Fruit fly (Drosophila melanogaster) whole organism: ENCODE data around the gene CG7800.

Experiments used
- CG8478 ChIP-seq: fragments of >200 bp; optimal IDR thresholded peaks from 2 replicates; lab custom pipeline; 2018; ENCODE audit warnings: inconsistent platforms
- Dll ChIP-seq: fragments of >200 bp; optimal IDR thresholded peaks from 2 replicates; lab custom pipeline; 2017
- EcR ChIP-seq, 2 experiments: fragments of >200 bp; optimal IDR thresholded peaks; 2 replicates each; lab custom pipeline; 2017; ENCODE audit warnings: missing biosample characterization in 2 of 2, missing genetic modification characterization in 2 of 2, missing genetic modification reagents in 2 of 2
- pan ChIP-seq: fragments of >200 bp; optimal IDR thresholded peaks from 2 replicates; lab custom pipeline; 2017
- psq ChIP-seq: fragments of >200 bp; optimal IDR thresholded peaks from 2 replicates; lab custom pipeline; 2017
- usp ChIP-seq: fragments of >200 bp; optimal IDR thresholded peaks from 2 replicates; lab custom pipeline; 2017; ENCODE audit warnings: missing biosample characterization, missing genetic modification characterization, mixed read lengths

DNA sequence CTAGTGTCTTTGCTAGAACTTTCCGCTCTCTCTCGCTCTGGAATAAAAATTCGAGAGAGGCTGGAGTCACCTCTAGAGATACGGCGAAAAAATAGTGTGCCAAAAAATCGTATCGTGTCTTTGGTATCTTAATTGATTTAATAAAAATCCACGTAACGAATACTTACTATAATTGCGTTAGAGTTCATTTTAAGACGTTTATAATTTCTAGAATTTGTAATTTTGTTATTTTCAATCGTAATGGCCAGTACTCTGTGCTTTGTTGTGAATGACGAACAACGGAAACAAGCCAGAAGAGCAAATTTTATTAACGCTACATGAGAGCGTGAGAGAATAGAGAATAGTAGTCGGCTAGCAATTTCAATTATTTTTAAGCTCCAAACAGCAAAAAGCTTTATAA lies 43.9 kb downstream of the CG7800 start:
- no peak for TF ChIP-seq usp
- no peak for TF ChIP-seq CG8478 (lab: Kevin White, UChicago)
- no peak for TF ChIP-seq psq (lab: Kevin White, UChicago)
- no peak for TF ChIP-seq Dll (lab: Kevin White, UChicago)
- TF ChIP-seq pan: no peak
- TF ChIP-seq EcR (GFP tag; optimal IDR thresholded peaks at IDR 0.05; lab: Kevin White, UChicago): no peak
